Worm (Caenorhabditis elegans) whole organism, early embryonic: ENCODE measurements around the gene C38C10.3.

Source experiments
- F13C5.2 ChIP-seq: sonication (generic microtip); optimal IDR thresholded peaks from 2 replicates; lab custom pipeline; 2017; ENCODE audit warnings: mild to moderate bottlenecking, missing genetic modification characterization, inconsistent platforms, missing compliant biosample characterization
- ceh-36 ChIP-seq: sonication (generic microtip); optimal IDR thresholded peaks from 2 replicates; lab custom pipeline; 2016; ENCODE audit warnings: missing genetic modification characterization, inconsistent platforms, missing compliant biosample characterization
- hmbx-1 ChIP-seq: sonication (generic microtip); optimal IDR thresholded peaks from 2 replicates; lab custom pipeline; 2016; ENCODE audit warnings: mild to moderate bottlenecking, missing genetic modification characterization, missing compliant biosample characterization

- no peak for TF ChIP-seq ceh-36 (tag; lab: Kevin White, UChicago)
- TF ChIP-seq F13C5.2 = no peak
- TF ChIP-seq hmbx-1 (tag; lab: Kevin White, UChicago) = no peak
These were observed 26.4 kb downstream of the C38C10.3 start, which contains the start of gene K04H4.5 for ce11 chrIII:9359060-9359459.
